Fruit fly (Drosophila melanogaster) whole organism, embryonic: Measurements from ENCODE around the gene CG43935.

Source experiments
- Blimp-1 ChIP-seq: fragments of 200-800 bp; sonication (Bioruptor generic); optimal IDR thresholded peaks from 3 replicates; lab custom pipeline; 2018; ENCODE audit warnings: missing biosample characterization, missing genetic modification characterization, mild to moderate bottlenecking, moderate library complexity, missing genetic modification reagents
- CG10209 ChIP-seq: fragments of 200-800 bp; sonication (Bioruptor generic); optimal IDR thresholded peaks from 3 replicates; lab custom pipeline; 2017; ENCODE audit warnings: missing biosample characterization, mild to moderate bottlenecking, missing genetic modification characterization, missing genetic modification reagents
- CG10431 ChIP-seq: fragments of 200-800 bp; sonication (Bioruptor generic); optimal IDR thresholded peaks from 3 replicates; lab custom pipeline; 2018; ENCODE audit warnings: missing biosample characterization, mild to moderate bottlenecking, missing genetic modification characterization
- CG11695 ChIP-seq: fragments of 200-800 bp; sonication (Bioruptor generic); IDR thresholded peaks from 3 replicates; pipeline ENCODE4 v1.3.6; 2022; ENCODE audit warnings: missing biosample characterization, missing genetic modification characterization
- CG12942 ChIP-seq: fragments of 200-800 bp; sonication (Bioruptor generic); optimal IDR thresholded peaks from 3 replicates; lab custom pipeline; 2016; ENCODE audit warnings: missing biosample characterization, missing genetic modification characterization
- CG13775 ChIP-seq: fragments of 200-800 bp; sonication (Bioruptor generic); optimal IDR thresholded peaks from 3 replicates; lab custom pipeline; 2017; ENCODE audit warnings: missing biosample characterization, mild to moderate bottlenecking, missing genetic modification characterization
- CG14667 ChIP-seq: fragments of 200-800 bp; sonication (Bioruptor generic); IDR thresholded peaks from 2 replicates; pipeline ENCODE4 v1.3.6; 2022; ENCODE audit warnings: missing biosample characterization, missing genetic modification characterization
- CG14710 ChIP-seq: fragments of 200-800 bp; sonication (Bioruptor generic); optimal IDR thresholded peaks from 3 replicates; lab custom pipeline; 2019; ENCODE audit warnings: missing biosample characterization, mild to moderate bottlenecking, missing genetic modification characterization, moderate library complexity
- CG1603 ChIP-seq: fragments of 200-800 bp; sonication (Bioruptor generic); optimal IDR thresholded peaks from 2 replicates; lab custom pipeline; 2019; ENCODE audit warnings: missing biosample characterization, mild to moderate bottlenecking, missing genetic modification characterization, moderate library complexity
- CG18011 ChIP-seq: fragments of 200-800 bp; sonication (Bioruptor generic); optimal IDR thresholded peaks from 2 replicates; lab custom pipeline; 2017; ENCODE audit warnings: missing biosample characterization, missing genetic modification characterization, mild to moderate bottlenecking, moderate library complexity, missing genotype
- CG2129 ChIP-seq: fragments of 200-800 bp; sonication (Bioruptor generic); IDR thresholded peaks from 2 replicates; pipeline ENCODE4 v1.3.6; 2022; ENCODE audit warnings: missing biosample characterization, missing genetic modification characterization; ENCODE audit not compliant: partially characterized antibody
- CG32767 ChIP-seq: fragments of 200-800 bp; sonication (Bioruptor generic); IDR thresholded peaks from 2 replicates; pipeline ENCODE4 v1.3.6; 2022; ENCODE audit warnings: missing biosample characterization, missing genetic modification characterization
- CG6272 ChIP-seq: fragments of 200-800 bp; sonication (Bioruptor generic); IDR thresholded peaks from 2 replicates; pipeline ENCODE4 v1.3.6; 2022; ENCODE audit warnings: missing biosample characterization, missing genetic modification characterization
- CG6765 ChIP-seq: fragments of 200-800 bp; sonication (Bioruptor generic); optimal IDR thresholded peaks from 3 replicates; lab custom pipeline; 2017; ENCODE audit warnings: missing biosample characterization, mild to moderate bottlenecking, missing genetic modification characterization
- CG8290 ChIP-seq, 3 experiments: fragments of 200-800 bp; sonication (Bioruptor generic); optimal IDR thresholded peaks; 2 replicates each; lab custom pipeline; 2016 to 2019; ENCODE audit warnings: missing biosample characterization in 3 of 3, missing genetic modification characterization in 3 of 3, mild to moderate bottlenecking in 2 of 3, moderate library complexity in 1 of 3
- CG8924 ChIP-seq: fragments of 200-800 bp; optimal IDR thresholded peaks from 3 replicates; lab custom pipeline; 2019; ENCODE audit warnings: missing biosample characterization, mild to moderate bottlenecking, missing genetic modification characterization, moderate library complexity
- CG9797 ChIP-seq: fragments of 200-800 bp; sonication (Bioruptor generic); optimal IDR thresholded peaks from 3 replicates; lab custom pipeline; 2018; ENCODE audit warnings: missing biosample characterization, mild to moderate bottlenecking, missing genetic modification characterization
- CG9817 ChIP-seq: fragments of 200-800 bp; sonication (Bioruptor generic); optimal IDR thresholded peaks from 2 replicates; lab custom pipeline; 2018; ENCODE audit warnings: missing biosample characterization, mild to moderate bottlenecking, missing genetic modification characterization, moderate library complexity
- CoRest ChIP-seq: fragments of 200-800 bp; sonication (Bioruptor generic); optimal IDR thresholded peaks from 3 replicates; lab custom pipeline; 2018; ENCODE audit warnings: missing biosample characterization, mild to moderate bottlenecking, missing genetic modification characterization, moderate library complexity
- D19B ChIP-seq: fragments of 200-800 bp; sonication (Bioruptor generic); optimal IDR thresholded peaks from 2 replicates; lab custom pipeline; 2017; ENCODE audit warnings: missing biosample characterization, mild to moderate bottlenecking, missing genetic modification characterization
- Ets65A ChIP-seq: fragments of 200-800 bp; sonication (Bioruptor generic); peaks from one replicate; lab custom pipeline; 2016; ENCODE audit warnings: missing biosample characterization, missing genetic modification characterization
- HmgD ChIP-seq: fragments of 200-800 bp; sonication (Bioruptor generic); optimal IDR thresholded peaks from 3 replicates; lab custom pipeline; 2016; ENCODE audit warnings: missing biosample characterization, missing genetic modification characterization
- Hr51 ChIP-seq, 2 experiments: fragments of 200-800 bp; sonication (Bioruptor generic); optimal IDR thresholded peaks; 2 replicates in 1 of 2; 3 replicates in 1 of 2; lab custom pipeline; 2016 to 2018; ENCODE audit warnings: missing biosample characterization in 2 of 2, missing genetic modification characterization in 2 of 2, mild to moderate bottlenecking in 1 of 2, moderate library complexity in 1 of 2
- MTF-1 ChIP-seq: fragments of 200-800 bp; sonication (Bioruptor generic); optimal IDR thresholded peaks from 2 replicates; lab custom pipeline; 2018; ENCODE audit warnings: missing biosample characterization, mild to moderate bottlenecking, missing genetic modification characterization, borderline replicate concordance
- Med ChIP-seq: fragments of 200-800 bp; sonication (Bioruptor generic); peaks from one replicate; lab custom pipeline; 2016; ENCODE audit warnings: missing biosample characterization, missing genetic modification characterization, mild to moderate bottlenecking, inconsistent platforms, moderate library complexity
- Pdp1 ChIP-seq, 2 experiments: fragments of 200-800 bp; sonication (Bioruptor generic); optimal IDR thresholded peaks; 3 replicates each; lab custom pipeline; 2016; ENCODE audit warnings: missing biosample characterization in 2 of 2, missing genetic modification characterization in 2 of 2, mild to moderate bottlenecking in 1 of 2, moderate library complexity in 1 of 2
- ara ChIP-seq: fragments of 200-800 bp; sonication (Bioruptor generic); IDR thresholded peaks from 2 replicates; pipeline ENCODE4 v1.3.6; 2022; ENCODE audit warnings: missing biosample characterization, missing genetic modification characterization
- ato ChIP-seq: fragments of 200-800 bp; sonication (Bioruptor generic); IDR thresholded peaks from 2 replicates; pipeline ENCODE4 v1.3.6; 2022; ENCODE audit warnings: missing biosample characterization, missing genetic modification characterization; ENCODE audit not compliant: partially characterized antibody
- bab2 ChIP-seq: fragments of 200-800 bp; sonication (Bioruptor generic); optimal IDR thresholded peaks from 2 replicates; lab custom pipeline; 2016; ENCODE audit warnings: missing biosample characterization, missing genetic modification characterization
- cato ChIP-seq: fragments of 200-800 bp; sonication (Bioruptor generic); optimal IDR thresholded peaks from 2 replicates; lab custom pipeline; 2016; ENCODE audit warnings: missing biosample characterization, missing genetic modification characterization, borderline replicate concordance
- dan ChIP-seq: fragments of 200-800 bp; sonication (Bioruptor generic); IDR thresholded peaks from 2 replicates; pipeline ENCODE4 v1.3.6; 2022; ENCODE audit warnings: missing biosample characterization, missing genetic modification characterization
- dysf ChIP-seq: fragments of 200-800 bp; sonication (Bioruptor generic); IDR thresholded peaks from 3 replicates; pipeline ENCODE4 v1.3.6; 2022; ENCODE audit warnings: missing biosample characterization, missing genetic modification characterization
- emc ChIP-seq: fragments of 200-800 bp; sonication (Bioruptor generic); optimal IDR thresholded peaks from 2 replicates; lab custom pipeline; 2016; ENCODE audit warnings: missing biosample characterization, missing genetic modification characterization
- ems ChIP-seq: fragments of 200-800 bp; sonication (Bioruptor generic); optimal IDR thresholded peaks from 3 replicates; lab custom pipeline; 2016; ENCODE audit warnings: missing biosample characterization, missing genetic modification characterization
- jumu ChIP-seq: fragments of 200-800 bp; sonication (Bioruptor generic); optimal IDR thresholded peaks from 3 replicates; lab custom pipeline; 2016; ENCODE audit warnings: missing biosample characterization, missing genetic modification characterization
- kni ChIP-seq: fragments of 200-800 bp; sonication (Bioruptor generic); optimal IDR thresholded peaks from 3 replicates; lab custom pipeline; 2017; ENCODE audit warnings: mild to moderate bottlenecking, missing biosample characterization, missing genetic modification reagents, missing genetic modification characterization
- nerfin-2 ChIP-seq: fragments of 200-800 bp; sonication (Bioruptor generic); IDR thresholded peaks from 2 replicates; pipeline ENCODE4 v1.3.6; 2022; ENCODE audit warnings: missing biosample characterization, missing genetic modification characterization; ENCODE audit not compliant: partially characterized antibody
- otp ChIP-seq: fragments of 200-800 bp; sonication (Bioruptor generic); IDR thresholded peaks from 3 replicates; pipeline ENCODE4, ENCODE4 v1.3.6; 2022; ENCODE audit warnings: missing biosample characterization, missing genetic modification characterization
- pho ChIP-seq: fragments of 200-800 bp; sonication (Bioruptor generic); optimal IDR thresholded peaks from 2 replicates; lab custom pipeline; 2016; ENCODE audit warnings: missing biosample characterization, missing genetic modification characterization
- psq ChIP-seq: fragments of 200-800 bp; sonication (Bioruptor generic); optimal IDR thresholded peaks from 2 replicates; lab custom pipeline; 2017; ENCODE audit warnings: missing biosample characterization, missing genetic modification characterization
- sna ChIP-seq: fragments of 200-800 bp; sonication (Bioruptor generic); IDR thresholded peaks from 2 replicates; pipeline ENCODE4 v1.3.6; 2022; ENCODE audit warnings: missing biosample characterization, missing genetic modification characterization; ENCODE audit not compliant: partially characterized antibody
- stc ChIP-seq: fragments of 200-800 bp; sonication (Bioruptor generic); IDR thresholded peaks from 2 replicates; pipeline ENCODE4 v1.3.6; 2022; ENCODE audit warnings: missing biosample characterization, missing genetic modification characterization
- tin ChIP-seq: fragments of 200-800 bp; sonication (Bioruptor generic); optimal IDR thresholded peaks from 3 replicates; lab custom pipeline; 2016; ENCODE audit warnings: missing biosample characterization, missing genetic modification characterization
- toy ChIP-seq: fragments of 200-800 bp; sonication (Bioruptor generic); IDR thresholded peaks from 2 replicates; pipeline ENCODE4 v1.3.6; 2022; ENCODE audit warnings: missing biosample characterization, missing genetic modification characterization
- twi ChIP-seq: fragments of 200-800 bp; optimal IDR thresholded peaks from 2 replicates; lab custom pipeline; 2019; ENCODE audit warnings: missing biosample characterization, mild to moderate bottlenecking, missing genetic modification characterization, moderate library complexity
- tx ChIP-seq: fragments of 200-800 bp; sonication (Bioruptor generic); optimal IDR thresholded peaks from 2 replicates; lab custom pipeline; 2016; ENCODE audit warnings: missing biosample characterization, missing genetic modification characterization
- zen2 ChIP-seq: fragments of 200-800 bp; sonication (Bioruptor generic); IDR thresholded peaks from 3 replicates; pipeline ENCODE4 v1.3.6; 2022; ENCODE audit warnings: missing biosample characterization, missing genetic modification characterization; ENCODE audit not compliant: partially characterized antibody

The CG43935 gene

DNA sequence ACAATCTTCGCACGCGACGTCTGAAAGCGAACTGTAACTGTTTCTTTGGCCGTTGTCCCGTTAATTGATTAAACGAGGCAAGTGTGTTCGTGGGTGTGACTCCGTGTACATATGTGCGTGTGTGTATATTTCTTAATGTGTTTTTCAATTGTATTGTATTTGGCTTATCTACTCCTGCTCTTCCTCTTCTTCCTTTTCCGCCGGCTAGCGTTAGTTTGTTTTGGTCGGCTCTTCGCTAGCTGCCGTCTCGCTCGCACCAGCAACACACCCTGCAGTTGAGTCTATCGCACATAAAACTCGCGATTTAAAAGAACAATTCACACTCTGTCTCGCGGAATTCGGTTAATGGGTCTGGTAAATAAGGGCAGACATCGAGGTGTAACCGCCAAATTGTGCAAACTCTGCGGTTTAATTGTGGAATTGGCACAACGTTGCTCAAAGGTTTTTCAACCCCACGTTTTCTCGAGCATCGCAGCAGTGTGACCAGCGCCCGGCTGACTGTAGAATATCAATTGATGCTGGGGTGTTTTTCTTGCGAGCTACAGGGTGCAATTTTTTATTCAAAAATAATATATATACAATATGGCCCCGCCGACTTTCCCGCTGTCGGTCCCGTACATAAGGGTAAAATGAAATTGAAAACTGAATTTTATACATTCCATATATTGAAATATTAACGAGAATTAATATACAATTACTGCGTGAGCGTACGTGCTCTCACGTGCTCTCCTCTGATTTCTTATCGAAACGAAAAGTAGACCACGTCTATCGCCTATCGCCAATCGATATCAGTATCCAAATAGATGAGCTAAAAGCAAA, 46.8 kb downstream of the CG43935 start, which contains the start of the genes gb and CG5815 (continued):
- TF ChIP-seq zen2 (GFP tag; lab: Robert Waterston, UW) (peak; percentile 80), CG18011 (GFP tag; lab: Kevin White, UChicago) (peak; percentile 80), CG1603 (tag; lab: Kevin White, UChicago) (peak; percentile 50), nerfin-2 (GFP tag; lab: Robert Waterston, UW) (peak; percentile 94), Med (peak; percentile 97), CG6765 (GFP tag; lab: Kevin White, UChicago) (peak; percentile 75), Hr51 (GFP tag; optimal IDR thresholded peaks at IDR 0.05; lab: Kevin White, UChicago) (peak; percentile 87 to 89), ato (GFP tag; lab: Robert Waterston, UW) (peak; percentile 86), sna (peak; percentile 98), CG9817 (peak; percentile 91), HmgD (no peak), CG9797 (GFP tag; lab: Kevin White, UChicago) (peak; percentile 83), CG8924 (tag; lab: Kevin White, UChicago) (peak; percentile 91), CG12942 (GFP tag; lab: Kevin White, UChicago) (peak; percentile 89), dan (GFP tag; lab: Robert Waterston, UW) (0 out of 2 replicates have a peak, but pooled peaks have one; percentile 11), otp (peak; percentile 85), MTF-1 (GFP tag; lab: Kevin White, UChicago) (peak; percentile 75), CG13775 (GFP tag; lab: Kevin White, UChicago) (peak; percentile 94), twi (tag; lab: Kevin White, UChicago) (peak; percentile 79), CG10209 (peak; percentile 89), CG11695 (GFP tag; lab: Robert Waterston, UW) (peak; percentile 90), CG6272 (peak; percentile 85), Ets65A (peak; percentile 98), tx (GFP tag; lab: Kevin White, UChicago) (peak; percentile 59), ems (peak; percentile 87), stc (GFP tag; lab: Robert Waterston, UW) (peak; percentile 75), kni (peak; percentile 98), Blimp-1 (GFP tag; lab: Kevin White, UChicago) (peak; percentile 83), CoRest (tag; lab: Kevin White, UChicago) (peak; percentile 95), D19B (peak; percentile 82), emc (GFP tag; lab: Kevin White, UChicago) (peak; percentile 65), ara (GFP tag; lab: Robert Waterston, UW) (peak; percentile 88), jumu (peak; percentile 61), CG14710 (tag; lab: Kevin White, UChicago) (peak; percentile 88), CG2129 (GFP tag; lab: Robert Waterston, UW) (peak; percentile 96), dysf (GFP tag; lab: Robert Waterston, UW) (peak; percentile 89), cato (GFP tag; lab: Kevin White, UChicago) (peak; percentile 81), tin (peak; percentile 95), psq (GFP tag; lab: Kevin White, UChicago) (peak; percentile 96), CG8290 (GFP tag; optimal IDR thresholded peaks at IDR 0.05; lab: Kevin White, UChicago) (peak; percentile 90), CG8290 (tag; optimal IDR thresholded peaks at IDR 0.05; lab: Kevin White, UChicago) (peak in 1 of 2 experiments; percentile 84), toy (GFP tag; lab: Robert Waterston, UW) (peak; percentile 60; the same call in 1 of the 2 replicates), CG32767 (GFP tag; lab: Robert Waterston, UW) (peak; percentile 80; the same call in 1 of the 2 replicates), pho (peak; percentile 85), CG10431 (peak; percentile 57), bab2 (GFP tag; lab: Kevin White, UChicago) (peak; percentile 85), Pdp1 (GFP tag; optimal IDR thresholded peaks at IDR 0.05; lab: Kevin White, UChicago) (peak; percentile 84 to 85), CG14667 (GFP tag; lab: Robert Waterston, UW) (peak; percentile 87)
